Fruit fly (Drosophila melanogaster): Measurements from ENCODE around the gene Hk.

Gene Hk

DNA sequence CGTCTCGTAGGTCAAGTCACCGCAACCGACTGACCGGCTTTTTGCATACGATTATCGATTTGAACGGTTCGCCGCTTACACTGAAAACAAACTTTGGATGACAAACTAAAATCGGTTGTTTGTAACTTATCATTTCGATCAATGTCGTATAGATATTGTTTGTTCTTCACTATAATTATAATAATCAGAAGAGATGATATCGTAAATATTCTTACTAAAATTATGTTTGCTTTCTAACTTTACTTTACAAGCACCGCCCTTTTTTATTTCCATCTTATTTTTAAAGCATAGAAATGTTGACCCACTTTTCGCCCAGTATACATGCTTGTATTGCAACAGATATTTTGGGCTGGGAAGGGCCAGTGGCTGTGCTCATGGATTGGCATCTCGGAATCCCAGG, 30.2 kb downstream of the Hk start, which contains the start of gene CG2961 (continued):
- TF ChIP-seq CG14860 (GFP tag; IDR thresholded peaks at IDR 0.05; ENCODE audit: partially characterized antibody) (no peak), lov (optimal IDR thresholded peaks at IDR 0.05) (no peak), lov (GFP tag; IDR thresholded peaks at IDR 0.05) (no peak), mld (GFP tag; IDR thresholded peaks at IDR 0.05; ENCODE audit: partially characterized antibody) (no peak), jing (GFP tag; optimal IDR thresholded peaks at IDR 0.05) (no peak), bowl (GFP tag; IDR thresholded peaks at IDR 0.05) (no peak), Dek (tag; optimal IDR thresholded peaks at IDR 0.05) (no peak), CG42726 (GFP tag; IDR thresholded peaks at IDR 0.05; ENCODE audit: partially characterized antibody) (no peak), Drgx (GFP tag; IDR thresholded peaks at IDR 0.05) (no peak), CG32532 (GFP tag; IDR thresholded peaks at IDR 0.05) (no peak), Dip2 (GFP tag; IDR thresholded peaks at IDR 0.05) (no peak), CG15696 (tag; optimal IDR thresholded peaks at IDR 0.05) (no peak), dpn (GFP tag; optimal IDR thresholded peaks at IDR 0.05) (no peak), Dp (GFP tag; optimal IDR thresholded peaks at IDR 0.05) (no peak), bigmax (GFP tag; optimal IDR thresholded peaks at IDR 0.05) (no peak), CG10565 (GFP tag; optimal IDR thresholded peaks at IDR 0.05) (no peak), nerfin-1 (tag; optimal IDR thresholded peaks at IDR 0.05) (peak; percentile 19), bbx (GFP tag; IDR thresholded peaks at IDR 0.05; ENCODE audit: partially characterized antibody) (no peak), ERR (GFP tag; optimal IDR thresholded peaks at IDR 0.05) (no peak), GATAe (GFP tag; conservative IDR thresholded peaks at IDR 0.05) (no peak), CG13123 (GFP tag; optimal IDR thresholded peaks at IDR 0.05) (no peak), CG12942 (GFP tag; optimal IDR thresholded peaks at IDR 0.05) (no peak), CG11695 (GFP tag; IDR thresholded peaks at IDR 0.05) (peak; percentile 23; the same call in 1 of the 3 replicates), CG17186 (GFP tag; optimal IDR thresholded peaks at IDR 0.05) (no peak), onecut (GFP tag; IDR thresholded peaks at IDR 0.05) (peak; percentile 36; the same call in 1 of the 2 replicates), Hsf (GFP tag; optimal IDR thresholded peaks at IDR 0.05) (no peak), seq (GFP tag; IDR thresholded peaks at IDR 0.05) (0 out of 2 replicates have a peak, but pooled peaks have one; percentile 42), CG9437 (GFP tag; optimal IDR thresholded peaks at IDR 0.05) (no peak), Chrac-16 (GFP tag; optimal IDR thresholded peaks at IDR 0.05) (no peak), Hmr (GFP tag; optimal IDR thresholded peaks at IDR 0.05) (no peak), her (GFP tag; optimal IDR thresholded peaks at IDR 0.05) (no peak), crol (GFP tag; IDR thresholded peaks at IDR 0.05) (no peak), YL-1 (GFP tag; optimal IDR thresholded peaks at IDR 0.05) (no peak), abd-A (tag; optimal IDR thresholded peaks at IDR 0.05) (no peak), grau (tag; optimal IDR thresholded peaks at IDR 0.05) (peak; percentile 45), CG11093 (GFP tag; IDR thresholded peaks at IDR 0.05) (no peak; the same call in 2 of the 3 replicates), da (GFP tag; optimal IDR thresholded peaks at IDR 0.05) (no peak), Scr (GFP tag; IDR thresholded peaks at IDR 0.05; ENCODE audit: partially characterized antibody) (no peak), CG32767 (GFP tag; IDR thresholded peaks at IDR 0.05) (no peak), HLHmδ (GFP tag; optimal IDR thresholded peaks at IDR 0.05) (no peak), run (tag; optimal IDR thresholded peaks at IDR 0.05) (no peak), Six4 (GFP tag; optimal IDR thresholded peaks at IDR 0.05) (no peak), gsb-n (tag; optimal IDR thresholded peaks at IDR 0.05) (no peak), tap (tag; optimal IDR thresholded peaks at IDR 0.05) (peak; percentile 50), CG10462 (GFP tag; optimal IDR thresholded peaks at IDR 0.05) (no peak), CG14441 (GFP tag; IDR thresholded peaks at IDR 0.05) (0 out of 2 replicates have a peak, but pooled peaks have one; percentile 30), D19B (GFP tag; optimal IDR thresholded peaks at IDR 0.05) (no peak), CG10321 (GFP tag; IDR thresholded peaks at IDR 0.05) (no peak), MBD-R2 (GFP tag; IDR thresholded peaks at IDR 0.05) (no peak), CG17829 (tag; optimal IDR thresholded peaks at IDR 0.05) (peak; percentile 1), CG7357 (GFP tag; IDR thresholded peaks at IDR 0.05) (no peak), Jarid2 (GFP tag; optimal IDR thresholded peaks at IDR 0.05) (no peak)

Measured in whole organism, embryonic.